Fruit fly (Drosophila melanogaster) whole organism, pupa: ENCODE results near the gene CG33090.
A peak's percentile ranks its signal among the peaks of the same experiment; 100 is the strongest.

ENCODE experiments used
- CG10348 ChIP-seq: fragments of 200-800 bp; sonication (Bioruptor generic); IDR thresholded peaks from 2 replicates; pipeline ENCODE4 v1.3.6; 2022; ENCODE audit warnings: missing biosample characterization, missing genetic modification characterization
- CG12605 ChIP-seq: fragments of 200-800 bp; sonication (Bioruptor generic); IDR thresholded peaks from 2 replicates; pipeline ENCODE4 v1.3.6; 2022; ENCODE audit warnings: missing biosample characterization, missing genetic modification characterization
- CG13204 ChIP-seq: fragments of 200-800 bp; sonication (Bioruptor generic); optimal IDR thresholded peaks from 2 replicates; lab custom pipeline; 2018; ENCODE audit warnings: missing biosample characterization, mild to moderate bottlenecking, missing genetic modification characterization, moderate library complexity
- CG14655 ChIP-seq: fragments of 200-800 bp; sonication (Bioruptor generic); optimal IDR thresholded peaks from 3 replicates; lab custom pipeline; 2017; ENCODE audit warnings: mild to moderate bottlenecking, missing biosample characterization, missing genetic modification reagents, missing genetic modification characterization
- CG15710 ChIP-seq: fragments of 200-800 bp; sonication (Bioruptor generic); optimal IDR thresholded peaks from 2 replicates; lab custom pipeline; 2018; ENCODE audit warnings: missing biosample characterization, mild to moderate bottlenecking, missing genetic modification characterization, moderate library complexity
- CG17806 ChIP-seq: fragments of 200-800 bp; sonication (Bioruptor generic); optimal IDR thresholded peaks from 2 replicates; lab custom pipeline; 2018; ENCODE audit warnings: missing biosample characterization, mild to moderate bottlenecking, missing genetic modification characterization, moderate library complexity
- CG32121 ChIP-seq: fragments of 200-800 bp; sonication (Bioruptor generic); IDR thresholded peaks from 2 replicates; pipeline ENCODE4 v1.3.6; 2022; ENCODE audit warnings: missing biosample characterization, missing genetic modification characterization
- CG34367 ChIP-seq: fragments of 200-800 bp; sonication (Bioruptor generic); optimal IDR thresholded peaks from 2 replicates; lab custom pipeline; 2018; ENCODE audit warnings: missing biosample characterization, mild to moderate bottlenecking, missing genetic modification characterization
- CG4496 ChIP-seq: fragments of 200-800 bp; sonication (Bioruptor generic); IDR thresholded peaks from 3 replicates; pipeline ENCODE4 v1.3.6; 2022; ENCODE audit warnings: missing biosample characterization, missing genetic modification characterization
- CG8159 ChIP-seq: fragments of 200-800 bp; sonication (Bioruptor generic); optimal IDR thresholded peaks from 3 replicates; lab custom pipeline; 2018; ENCODE audit warnings: missing biosample characterization, mild to moderate bottlenecking, missing genetic modification characterization, moderate library complexity
- CG8301 ChIP-seq: fragments of 200-800 bp; sonication (Bioruptor generic); optimal IDR thresholded peaks from 2 replicates; lab custom pipeline; 2018; ENCODE audit warnings: missing biosample characterization, mild to moderate bottlenecking, missing genetic modification characterization
- CG9948 ChIP-seq: fragments of 200-800 bp; sonication (Bioruptor generic); optimal IDR thresholded peaks from 2 replicates; lab custom pipeline; 2018; ENCODE audit warnings: missing biosample characterization, mild to moderate bottlenecking, missing genetic modification characterization, moderate library complexity
- D1 ChIP-seq: fragments of 200-800 bp; sonication (Bioruptor generic); optimal IDR thresholded peaks from 2 replicates; lab custom pipeline; 2018; ENCODE audit warnings: missing biosample characterization, mild to moderate bottlenecking, missing genetic modification characterization, moderate library complexity
- EcR ChIP-seq: fragments of 200-800 bp; sonication (Bioruptor generic); optimal IDR thresholded peaks from 3 replicates; lab custom pipeline; 2019; ENCODE audit warnings: missing biosample characterization, missing genetic modification characterization, mild to moderate bottlenecking, moderate library complexity, missing genetic modification reagents
- Ets98B ChIP-seq: fragments of 200-800 bp; sonication (Bioruptor generic); IDR thresholded peaks from 2 replicates; pipeline ENCODE4 v1.3.6; 2022; ENCODE audit warnings: missing biosample characterization, missing genetic modification characterization
- Pif1A ChIP-seq: fragments of 200-800 bp; sonication (Bioruptor generic); optimal IDR thresholded peaks from 3 replicates; lab custom pipeline; 2016; ENCODE audit warnings: missing biosample characterization, missing genetic modification characterization
- Pif1B ChIP-seq: fragments of 200-800 bp; sonication (Bioruptor generic); optimal IDR thresholded peaks from 3 replicates; lab custom pipeline; 2016; ENCODE audit warnings: missing biosample characterization, missing genetic modification characterization
- Snoo ChIP-seq: fragments of 200-800 bp; sonication (Bioruptor generic); optimal IDR thresholded peaks from 3 replicates; lab custom pipeline; 2017; ENCODE audit warnings: missing biosample characterization, mild to moderate bottlenecking, missing genetic modification characterization, inconsistent platforms
- fd96Ca ChIP-seq: fragments of 200-800 bp; sonication (Bioruptor generic); IDR thresholded peaks from 3 replicates; pipeline ENCODE4 v1.3.6; 2022; ENCODE audit warnings: missing biosample characterization, missing genetic modification characterization
- gl ChIP-seq: fragments of 200-800 bp; sonication (Bioruptor generic); optimal IDR thresholded peaks from 2 replicates; lab custom pipeline; 2018; ENCODE audit warnings: missing biosample characterization, mild to moderate bottlenecking, missing genetic modification characterization
- rn ChIP-seq: fragments of 200-800 bp; sonication (Bioruptor generic); IDR thresholded peaks from 2 replicates; pipeline ENCODE4 v1.3.6; 2022; ENCODE audit warnings: missing biosample characterization, missing genetic modification characterization

CG33090 gene

DNA sequence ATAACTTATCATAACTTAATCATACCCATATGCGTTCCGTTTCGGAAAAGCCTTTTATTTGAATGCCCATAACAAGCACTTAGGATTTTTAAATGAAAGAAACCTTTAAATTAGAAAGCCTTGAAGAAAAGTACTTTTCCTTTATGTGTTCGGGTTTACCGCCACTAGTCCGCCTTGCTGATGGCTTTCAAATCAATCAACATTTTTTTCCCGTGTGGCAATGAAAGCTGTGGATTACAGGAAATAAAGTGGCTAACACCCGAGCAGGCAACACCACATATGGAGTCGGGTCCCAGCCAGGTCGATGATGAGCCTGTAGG lies 36.8 kb downstream of the CG33090 start:
- peak; percentile 70 for TF ChIP-seq CG14655
- peak; percentile 34 for TF ChIP-seq CG9948 (tag; lab: Kevin White, UChicago)
- TF ChIP-seq CG8159 (tag; lab: Kevin White, UChicago): peak; percentile 16
- peak; percentile 46 for TF ChIP-seq CG8301
- no peak for TF ChIP-seq CG10348
- TF ChIP-seq Pif1A (GFP tag; lab: Kevin White, UChicago): peak; percentile 26
- peak; percentile 5 for TF ChIP-seq CG17806 (tag; lab: Kevin White, UChicago)
- TF ChIP-seq Pif1B (GFP tag; lab: Kevin White, UChicago): no peak
- peak; percentile 17 for TF ChIP-seq CG34367 (tag; lab: Kevin White, UChicago)

DNA sequence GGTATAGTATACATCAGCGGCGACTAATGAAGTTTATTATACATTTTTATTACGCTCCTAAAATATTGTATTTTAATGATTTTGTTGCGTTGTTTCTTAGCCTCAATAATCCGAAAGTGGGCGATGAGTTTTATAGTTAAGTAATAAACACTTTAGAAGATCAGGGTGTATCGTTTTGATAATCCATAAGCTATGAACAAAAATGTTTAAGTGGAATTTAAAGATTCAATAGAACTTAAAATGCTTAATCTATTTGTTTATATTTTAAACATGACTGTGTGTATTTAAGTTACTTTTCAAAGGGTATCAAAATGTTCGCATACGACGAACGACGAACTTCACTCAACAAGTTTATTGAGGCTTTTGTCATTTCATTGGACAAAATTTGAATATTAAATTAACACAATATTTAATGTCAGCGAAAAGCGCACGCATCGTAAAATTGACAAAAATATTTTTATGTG lies 38.3 kb downstream of the CG33090 start:
- no peak for TF ChIP-seq CG14655
- no peak for TF ChIP-seq CG13204
- TF ChIP-seq CG8159 (tag; lab: Kevin White, UChicago): no peak
- no peak for TF ChIP-seq CG4496 (GFP tag; lab: Robert Waterston, UW)
- TF ChIP-seq CG15710 (tag; lab: Kevin White, UChicago): no peak
- no peak for TF ChIP-seq fd96Ca (GFP tag; lab: Robert Waterston, UW)
- no peak for TF ChIP-seq Pif1B (GFP tag; lab: Kevin White, UChicago)
- TF ChIP-seq CG10348: no peak
- TF ChIP-seq CG17806 (tag; lab: Kevin White, UChicago): no peak
- no peak for TF ChIP-seq CG8301
- TF ChIP-seq Ets98B (GFP tag; lab: Robert Waterston, UW): no peak
- peak; percentile 0 for TF ChIP-seq Pif1A (GFP tag; lab: Kevin White, UChicago)
- TF ChIP-seq CG12605: 0 out of 2 replicates have a peak, but pooled peaks have one; percentile 4
- no peak for TF ChIP-seq rn
- no peak for TF ChIP-seq D1 (tag; lab: Kevin White, UChicago)
- no peak for TF ChIP-seq EcR (GFP tag; lab: Kevin White, UChicago)

DNA sequence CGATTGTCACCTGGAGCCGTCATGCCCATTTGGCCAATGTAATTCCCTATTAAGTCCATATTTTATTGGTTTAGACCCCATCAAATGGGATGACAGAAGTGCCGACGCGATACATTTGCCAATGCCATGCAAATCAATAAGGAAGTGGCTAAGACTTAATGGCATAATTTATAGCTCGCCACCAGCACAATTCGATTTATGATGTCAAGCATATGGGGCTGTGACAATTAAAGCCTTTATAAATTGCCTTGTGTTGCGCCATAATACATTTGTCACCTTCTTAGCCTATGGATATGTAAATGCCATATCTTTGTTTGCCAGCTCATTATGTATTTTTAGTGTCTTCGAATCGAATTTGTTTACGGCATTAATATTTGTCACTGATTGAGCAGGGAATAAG lies 39.3 kb downstream of the CG33090 start:
- TF ChIP-seq CG15710 (tag; lab: Kevin White, UChicago) (no peak), CG8159 (tag; lab: Kevin White, UChicago) (no peak), rn (no peak), CG10348 (no peak), Snoo (tag; lab: Kevin White, UChicago) (no peak), CG9948 (tag; lab: Kevin White, UChicago) (no peak), CG34367 (tag; lab: Kevin White, UChicago) (no peak), CG8301 (no peak), Ets98B (GFP tag; lab: Robert Waterston, UW) (no peak), CG32121 (no peak), Pif1B (GFP tag; lab: Kevin White, UChicago) (no peak), D1 (tag; lab: Kevin White, UChicago) (no peak), CG14655 (no peak), Pif1A (GFP tag; lab: Kevin White, UChicago) (no peak)
- TF ChIP-seq, all 21 proteins: peak for 0

DNA sequence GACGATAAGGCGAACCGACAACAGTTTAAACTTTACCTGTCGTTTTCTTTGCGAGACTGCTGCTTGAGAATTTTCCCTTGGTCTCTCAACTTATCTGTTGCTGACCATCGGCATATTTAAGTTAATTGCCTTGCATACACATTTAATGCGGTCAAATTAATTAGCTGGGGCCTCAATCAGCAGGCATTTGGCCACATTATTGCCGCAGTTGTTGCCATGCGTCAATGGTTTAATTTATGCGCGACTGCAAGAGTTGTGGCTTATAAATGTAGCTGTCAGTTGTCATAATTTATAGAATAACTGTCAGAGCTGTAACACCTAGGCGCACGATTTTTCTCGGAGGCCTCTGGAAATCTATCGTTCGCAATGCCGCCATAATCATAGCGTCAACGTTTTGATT lies 40.1 kb downstream of the CG33090 start:
- no peak for TF ChIP-seq D1 (tag; lab: Kevin White, UChicago)
- TF ChIP-seq CG14655: no peak
- no peak for TF ChIP-seq CG34367 (tag; lab: Kevin White, UChicago)
- no peak for TF ChIP-seq CG15710 (tag; lab: Kevin White, UChicago)
- no peak for TF ChIP-seq CG8159 (tag; lab: Kevin White, UChicago)
- TF ChIP-seq CG17806 (tag; lab: Kevin White, UChicago): no peak
- no peak for TF ChIP-seq CG10348
- no peak for TF ChIP-seq CG9948 (tag; lab: Kevin White, UChicago)
- TF ChIP-seq Pif1B (GFP tag; lab: Kevin White, UChicago): no peak
- no peak for TF ChIP-seq Snoo (tag; lab: Kevin White, UChicago)
- no peak for TF ChIP-seq gl (tag; lab: Kevin White, UChicago)
- TF ChIP-seq rn: no peak
- TF ChIP-seq CG12605: no peak
- TF ChIP-seq CG8301: no peak

DNA sequence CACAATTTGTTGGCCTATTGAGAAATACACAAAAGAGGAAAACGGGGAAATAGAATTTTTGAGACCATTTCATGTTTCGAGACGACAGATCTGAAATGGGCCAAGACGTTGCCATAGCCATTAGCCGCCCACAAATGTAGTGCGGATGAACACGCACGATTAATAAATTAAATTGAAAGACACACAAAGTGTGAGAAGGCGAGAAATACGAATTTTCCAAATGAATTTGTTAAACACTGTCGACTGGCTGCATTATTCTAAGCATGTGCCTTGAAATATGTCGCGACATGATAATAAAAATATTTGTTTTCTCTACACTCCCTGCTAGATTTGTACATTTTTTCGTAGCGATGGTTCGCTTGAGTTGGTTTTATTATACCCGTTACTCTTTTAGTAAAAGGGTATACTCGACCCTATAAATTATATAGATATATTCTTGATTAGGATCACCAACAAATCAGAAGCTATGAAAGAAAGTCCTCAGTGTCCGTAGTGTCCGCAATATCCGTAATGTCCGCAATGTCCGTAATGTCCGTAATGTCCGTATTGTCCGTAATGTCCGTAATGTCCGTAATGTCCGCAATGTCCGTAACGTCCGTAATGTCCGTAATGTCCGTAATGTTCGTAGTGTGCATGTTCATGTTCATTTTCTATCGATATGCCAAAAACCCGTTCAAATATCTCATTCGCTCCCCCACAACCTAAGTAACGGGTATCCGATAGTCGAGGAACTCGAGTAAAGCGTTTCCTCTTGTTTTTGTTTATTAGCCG lies 42.7 kb downstream of the CG33090 start:
- no peak for TF ChIP-seq D1 (tag; lab: Kevin White, UChicago)
- no peak for TF ChIP-seq CG12605
- TF ChIP-seq rn: no peak
- TF ChIP-seq EcR (GFP tag; lab: Kevin White, UChicago): no peak
- TF ChIP-seq CG8159 (tag; lab: Kevin White, UChicago): no peak
- TF ChIP-seq CG4496 (GFP tag; lab: Robert Waterston, UW): no peak
- no peak for TF ChIP-seq Snoo (tag; lab: Kevin White, UChicago)
- TF ChIP-seq fd96Ca (GFP tag; lab: Robert Waterston, UW): no peak
- TF ChIP-seq gl (tag; lab: Kevin White, UChicago): no peak
- TF ChIP-seq Pif1A (GFP tag; lab: Kevin White, UChicago): no peak
- no peak for TF ChIP-seq Pif1B (GFP tag; lab: Kevin White, UChicago)
- TF ChIP-seq CG15710 (tag; lab: Kevin White, UChicago): no peak
- no peak for TF ChIP-seq CG17806 (tag; lab: Kevin White, UChicago)
- TF ChIP-seq CG32121: no peak
- TF ChIP-seq Ets98B (GFP tag; lab: Robert Waterston, UW): no peak
- no peak for TF ChIP-seq CG8301
- TF ChIP-seq CG10348: no peak
- TF ChIP-seq CG9948 (tag; lab: Kevin White, UChicago): no peak
- TF ChIP-seq, all 21 proteins: peak for 0

DNA sequence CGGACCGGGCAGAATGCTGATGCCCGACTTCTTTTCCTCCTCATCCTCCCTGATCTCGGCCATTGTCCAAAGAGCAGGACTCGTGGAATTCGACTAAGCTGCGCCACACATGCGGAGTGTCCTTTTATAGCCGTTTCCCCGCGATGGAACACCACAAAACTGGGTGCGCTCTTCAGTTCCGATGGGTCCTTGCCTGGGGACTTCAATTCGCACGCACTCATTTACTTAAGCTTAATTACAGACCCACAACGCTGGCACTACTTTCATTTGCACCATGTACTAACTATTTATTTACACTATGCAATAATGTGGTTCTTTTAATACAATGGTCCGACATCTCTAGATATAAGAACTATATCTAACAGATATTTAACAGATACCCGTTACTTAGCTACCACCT lies 47.1 kb downstream of the CG33090 start, which contains the start of gene ppk:
ppk (minus strand) TSS at position 101 of the 400 bp plus-strand sequence.
- TF ChIP-seq EcR (GFP tag; lab: Kevin White, UChicago) (no peak), CG13204 (no peak), CG34367 (tag; lab: Kevin White, UChicago) (no peak)
